Fruit fly (Drosophila melanogaster): Measurements from ENCODE around the gene hng3.

hng3 gene

dm6 chr3L:697055-697427, 58.2 kb downstream of the hng3 start:
- no peak for TF ChIP-seq Sin3A (optimal IDR thresholded peaks at IDR 0.05)
- TF ChIP-seq Myc (optimal IDR thresholded peaks at IDR 0.05): no peak
- TF ChIP-seq ttk (optimal IDR thresholded peaks at IDR 0.05): no peak
- no peak for TF ChIP-seq psq (optimal IDR thresholded peaks at IDR 0.05)
- TF ChIP-seq h (optimal IDR thresholded peaks at IDR 0.05): no peak
- no peak for TF ChIP-seq insv (optimal IDR thresholded peaks at IDR 0.05)

- TF ChIP-seq insv (optimal IDR thresholded peaks at IDR 0.05) (no peak), Myc (optimal IDR thresholded peaks at IDR 0.05) (no peak), psq (optimal IDR thresholded peaks at IDR 0.05) (no peak), Sin3A (optimal IDR thresholded peaks at IDR 0.05) (no peak), ttk (optimal IDR thresholded peaks at IDR 0.05) (no peak), h (optimal IDR thresholded peaks at IDR 0.05) (no peak)
Observed at dm6 chr3L:696404-697054, 58.8 kb downstream of the hng3 start.

- TF ChIP-seq insv (optimal IDR thresholded peaks at IDR 0.05) (no peak), ttk (optimal IDR thresholded peaks at IDR 0.05) (no peak), Myc (optimal IDR thresholded peaks at IDR 0.05) (no peak), h (optimal IDR thresholded peaks at IDR 0.05) (no peak), Sin3A (optimal IDR thresholded peaks at IDR 0.05) (no peak), psq (optimal IDR thresholded peaks at IDR 0.05) (no peak)
Observed at dm6 chr3L:695510-695909, 59.8 kb downstream of the hng3 start.

dm6 chr3L:692699-693098, 62.6 kb downstream of the hng3 start, which contains the start of gene Vti1a:
Gene Vti1a (minus strand): TSS chr3L:692919.
- no peak for TF ChIP-seq insv (optimal IDR thresholded peaks at IDR 0.05)
- TF ChIP-seq ttk (optimal IDR thresholded peaks at IDR 0.05): no peak
- no peak for TF ChIP-seq Myc (optimal IDR thresholded peaks at IDR 0.05)

- TF ChIP-seq Sin3A (optimal IDR thresholded peaks at IDR 0.05): no peak
- no peak for TF ChIP-seq h (optimal IDR thresholded peaks at IDR 0.05)
- no peak for TF ChIP-seq ttk (optimal IDR thresholded peaks at IDR 0.05)
- TF ChIP-seq psq (optimal IDR thresholded peaks at IDR 0.05): no peak
- TF ChIP-seq insv (optimal IDR thresholded peaks at IDR 0.05): no peak
- TF ChIP-seq Myc (optimal IDR thresholded peaks at IDR 0.05): no peak
Observed at dm6 chr3L:690031-690686, 65.1 kb downstream of the hng3 start, which contains the start of the genes CG32483 and RabX6. Gene CG32483 (minus strand): TSS chr3L:690081. Gene RabX6 (plus strand): TSS chr3L:690517.

- TF ChIP-seq h (optimal IDR thresholded peaks at IDR 0.05) (no peak), psq (optimal IDR thresholded peaks at IDR 0.05) (no peak)
Observed at dm6 chr3L:687858-688257, 67.4 kb downstream of the hng3 start, which contains the start of gene hiro. Gene hiro (minus strand): TSS chr3L:687958.

All from Kc167 (cell line).